Fruit fly (Drosophila melanogaster): ENCODE data around the gene TotF.

Gene TotF

DNA sequence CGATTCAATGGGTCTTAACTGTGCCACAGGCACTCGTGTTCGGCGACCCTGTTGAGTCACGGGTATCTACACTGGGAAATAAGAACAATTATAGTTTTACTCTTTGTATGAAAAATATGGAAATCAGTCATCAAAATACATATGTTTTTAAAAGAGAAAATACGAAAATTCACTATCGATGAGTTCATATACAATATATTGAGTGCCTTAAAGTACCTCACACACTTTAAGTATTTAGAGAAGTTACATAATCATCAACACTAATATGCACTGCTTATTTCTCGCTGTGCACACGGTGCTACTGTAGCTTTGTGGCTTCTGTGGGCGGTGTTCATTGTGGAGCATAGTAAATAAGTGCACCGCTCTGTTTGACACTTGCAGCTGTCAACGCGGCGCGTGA lies 27.7 kb downstream of the TotF start (continued):
- TF ChIP-seq CG14860 (GFP tag; IDR thresholded peaks at IDR 0.05; ENCODE audit: partially characterized antibody), result no peak
- no peak for TF ChIP-seq CG6791 (GFP tag; IDR thresholded peaks at IDR 0.05; ENCODE audit: partially characterized antibody)
- no peak for TF ChIP-seq ab (GFP tag; optimal IDR thresholded peaks at IDR 0.05)
- no peak for TF ChIP-seq dan (GFP tag; IDR thresholded peaks at IDR 0.05)
- no peak for TF ChIP-seq CG43689 (GFP tag; IDR thresholded peaks at IDR 0.05)
- TF ChIP-seq Oli (tag; optimal IDR thresholded peaks at IDR 0.05), result peak; percentile 39
- TF ChIP-seq schlank (tag; optimal IDR thresholded peaks at IDR 0.05), result no peak
- TF ChIP-seq Rx (GFP tag; IDR thresholded peaks at IDR 0.05), result 0 out of 2 replicates have a peak, but pooled peaks have one; percentile 12
- no peak for TF ChIP-seq CG11247 (GFP tag; IDR thresholded peaks at IDR 0.05)
- no peak for TF ChIP-seq CG2889 (GFP tag; IDR thresholded peaks at IDR 0.05)
- no peak for TF ChIP-seq CTCF (GFP tag; optimal IDR thresholded peaks at IDR 0.05)
- peak; percentile 13 for TF ChIP-seq bcd (GFP tag; optimal IDR thresholded peaks at IDR 0.05)
- TF ChIP-seq prd (optimal IDR thresholded peaks at IDR 0.05), result no peak
- peak; percentile 53; the same call in 2 of the 3 replicates for TF ChIP-seq prd (GFP tag; IDR thresholded peaks at IDR 0.05)
- no peak for TF ChIP-seq CG6683 (GFP tag; optimal IDR thresholded peaks at IDR 0.05)
- TF ChIP-seq CG10147 (GFP tag; optimal IDR thresholded peaks at IDR 0.05), result no peak
- no peak for TF ChIP-seq gce (GFP tag; IDR thresholded peaks at IDR 0.05)
- TF ChIP-seq CG15479 (GFP tag; optimal IDR thresholded peaks at IDR 0.05), result no peak
- peak; percentile 37 for TF ChIP-seq grau (tag; optimal IDR thresholded peaks at IDR 0.05)
- TF ChIP-seq Sox102F (GFP tag; optimal IDR thresholded peaks at IDR 0.05), result peak; percentile 53
- no peak for TF ChIP-seq tup (GFP tag; optimal IDR thresholded peaks at IDR 0.05)
- no peak for TF ChIP-seq crc (GFP tag; optimal IDR thresholded peaks at IDR 0.05)
- no peak for TF ChIP-seq CG31365 (tag; optimal IDR thresholded peaks at IDR 0.05)
- no peak for TF ChIP-seq CG1233 (GFP tag; optimal IDR thresholded peaks at IDR 0.05)
- no peak for TF ChIP-seq Dll (GFP tag; IDR thresholded peaks at IDR 0.05; ENCODE audit: partially characterized antibody)
- peak; percentile 48 for TF ChIP-seq tap (tag; optimal IDR thresholded peaks at IDR 0.05)
- no peak for TF ChIP-seq zfh2 (GFP tag; optimal IDR thresholded peaks at IDR 0.05)
- no peak for TF ChIP-seq Ada2b (GFP tag; IDR thresholded peaks at IDR 0.05)
- peak; percentile 13 for TF ChIP-seq Hr3 (GFP tag; optimal IDR thresholded peaks at IDR 0.05)
- TF ChIP-seq mirr (GFP tag; optimal IDR thresholded peaks at IDR 0.05), result no peak
- no peak for TF ChIP-seq otp (GFP tag; IDR thresholded peaks at IDR 0.05)
- no peak for TF ChIP-seq wek (GFP tag; optimal IDR thresholded peaks at IDR 0.05)
- no peak for TF ChIP-seq vfl (GFP tag; optimal IDR thresholded peaks at IDR 0.05)
- no peak for TF ChIP-seq CG34422 (GFP tag; IDR thresholded peaks at IDR 0.05)
- TF ChIP-seq Usf (GFP tag; optimal IDR thresholded peaks at IDR 0.05), result no peak
- TF ChIP-seq HLH54F (GFP tag; optimal IDR thresholded peaks at IDR 0.05), result no peak
- no peak for TF ChIP-seq CG12659 (GFP tag; optimal IDR thresholded peaks at IDR 0.05)
- TF ChIP-seq pnt (GFP tag; optimal IDR thresholded peaks at IDR 0.05), result peak; percentile 24
- TF ChIP-seq stwl (tag; optimal IDR thresholded peaks at IDR 0.05), result no peak
- no peak for TF ChIP-seq Bgb (GFP tag; IDR thresholded peaks at IDR 0.05; ENCODE audit: partially characterized antibody)
- TF ChIP-seq CG33213 (GFP tag; optimal IDR thresholded peaks at IDR 0.05), result no peak
- TF ChIP-seq CG2116 (GFP tag; optimal IDR thresholded peaks at IDR 0.05), result no peak
- peak in 1 of 2 experiments; percentile 70 for TF ChIP-seq bsh (GFP tag; optimal IDR thresholded peaks at IDR 0.05)
- TF ChIP-seq CG7271 (tag; optimal IDR thresholded peaks at IDR 0.05), result no peak
- no peak for TF ChIP-seq CG11456 (GFP tag; IDR thresholded peaks at IDR 0.05)
- TF ChIP-seq Doc3 (GFP tag; IDR thresholded peaks at IDR 0.05; ENCODE audit: partially characterized antibody), result no peak
- TF ChIP-seq Deaf1 (tag; optimal IDR thresholded peaks at IDR 0.05), result no peak
- TF ChIP-seq CG8944 (GFP tag; optimal IDR thresholded peaks at IDR 0.05), result no peak
- peak; percentile 34 for TF ChIP-seq CG4820 (GFP tag; optimal IDR thresholded peaks at IDR 0.05)
- TF ChIP-seq dpn (GFP tag; optimal IDR thresholded peaks at IDR 0.05), result peak in 1 of 2 experiments; percentile 39
- TF ChIP-seq Eip74EF (GFP tag; optimal IDR thresholded peaks at IDR 0.05), result peak in 1 of 2 experiments; percentile 12
- TF ChIP-seq odd (GFP tag; optimal IDR thresholded peaks at IDR 0.05), result no peak

All from whole organism, embryonic.